Fruit fly (Drosophila melanogaster) whole organism, embryonic: ENCODE results near the gene CG3071.
A peak's percentile ranks its signal among the peaks of the same experiment; 100 is the strongest.

Experiments used
- Antp ChIP-seq: fragments of 200-800 bp; sonication (Bioruptor generic); optimal IDR thresholded peaks from 3 replicates; lab custom pipeline; 2016; ENCODE audit warnings: missing biosample characterization, missing genetic modification characterization
- Awh ChIP-seq: fragments of 200-800 bp; sonication (Bioruptor generic); IDR thresholded peaks from 2 replicates; pipeline ENCODE4, ENCODE4 v1.3.6; 2022; ENCODE audit warnings: missing biosample characterization, missing genetic modification characterization
- Bdp1 ChIP-seq: fragments of 200-800 bp; sonication (Bioruptor generic); optimal IDR thresholded peaks from 3 replicates; lab custom pipeline; 2016; ENCODE audit warnings: missing biosample characterization, missing genetic modification characterization
- CG10147 ChIP-seq: fragments of 200-800 bp; sonication (Bioruptor generic); optimal IDR thresholded peaks from 2 replicates; lab custom pipeline; 2019; ENCODE audit warnings: missing biosample characterization, mild to moderate bottlenecking, missing genetic modification characterization, moderate library complexity
- CG10274 ChIP-seq: fragments of 200-800 bp; sonication (Bioruptor generic); optimal IDR thresholded peaks from 3 replicates; lab custom pipeline; 2017; ENCODE audit warnings: missing biosample characterization, mild to moderate bottlenecking, missing genetic modification characterization
- CG10366 ChIP-seq: fragments of 200-800 bp; sonication (Bioruptor generic); IDR thresholded peaks from 2 replicates; pipeline ENCODE4 v1.3.6; 2022; ENCODE audit warnings: missing biosample characterization, missing genetic modification characterization
- CG10979 ChIP-seq: fragments of 200-800 bp; sonication (Bioruptor generic); optimal IDR thresholded peaks from 2 replicates; lab custom pipeline; 2018; ENCODE audit warnings: missing biosample characterization, mild to moderate bottlenecking, missing genetic modification characterization, moderate library complexity
- CG11247 ChIP-seq: fragments of 200-800 bp; sonication (Bioruptor generic); IDR thresholded peaks from 2 replicates; pipeline ENCODE4 v1.3.6; 2022; ENCODE audit warnings: missing biosample characterization, missing genetic modification characterization
- CG14710 ChIP-seq: fragments of 200-800 bp; sonication (Bioruptor generic); optimal IDR thresholded peaks from 3 replicates; lab custom pipeline; 2019; ENCODE audit warnings: missing biosample characterization, mild to moderate bottlenecking, missing genetic modification characterization, moderate library complexity
- CG14965 ChIP-seq: fragments of 200-800 bp; sonication (Bioruptor generic); optimal IDR thresholded peaks from 2 replicates; lab custom pipeline; 2016; ENCODE audit warnings: missing biosample characterization, missing genetic modification characterization, borderline replicate concordance
- CG15696 ChIP-seq: fragments of 200-800 bp; sonication (Bioruptor generic); optimal IDR thresholded peaks from 2 replicates; lab custom pipeline; 2019; ENCODE audit warnings: missing biosample characterization, mild to moderate bottlenecking, missing genetic modification characterization, moderate library complexity
- CG16813 ChIP-seq: fragments of 200-800 bp; sonication (Bioruptor generic); IDR thresholded peaks from 3 replicates; pipeline ENCODE4 v1.3.6; 2022; ENCODE audit warnings: missing biosample characterization, missing genetic modification characterization; ENCODE audit not compliant: partially characterized antibody
- CG17802 ChIP-seq: fragments of 200-800 bp; sonication (Bioruptor generic); optimal IDR thresholded peaks from 2 replicates; lab custom pipeline; 2018; ENCODE audit warnings: missing biosample characterization, mild to moderate bottlenecking, missing genetic modification characterization, moderate library complexity
- CG18262 ChIP-seq: fragments of 200-800 bp; optimal IDR thresholded peaks from 3 replicates; lab custom pipeline; 2019; ENCODE audit warnings: missing biosample characterization, mild to moderate bottlenecking, missing genetic modification characterization, moderate library complexity
- CG1832 ChIP-seq: fragments of 200-800 bp; sonication (Bioruptor generic); optimal IDR thresholded peaks from 2 replicates; lab custom pipeline; 2017; ENCODE audit warnings: missing biosample characterization, mild to moderate bottlenecking, missing genetic modification characterization, inconsistent platforms
- CG3065 ChIP-seq: fragments of 200-800 bp; sonication (Bioruptor generic); optimal IDR thresholded peaks from 2 replicates; lab custom pipeline; 2016; ENCODE audit warnings: missing biosample characterization, missing genetic modification characterization
- CG31441 ChIP-seq: fragments of 200-800 bp; sonication (Bioruptor generic); IDR thresholded peaks from 2 replicates; pipeline ENCODE4 v1.3.6; 2022; ENCODE audit warnings: missing biosample characterization, missing genetic modification characterization
- CG4424 ChIP-seq: fragments of 200-800 bp; sonication (Bioruptor generic); optimal IDR thresholded peaks from 3 replicates; lab custom pipeline; 2016; ENCODE audit warnings: missing biosample characterization, missing genetic modification characterization
- CG6272 ChIP-seq: fragments of 200-800 bp; sonication (Bioruptor generic); IDR thresholded peaks from 2 replicates; pipeline ENCODE4 v1.3.6; 2022; ENCODE audit warnings: missing biosample characterization, missing genetic modification characterization
- CG6791 ChIP-seq: fragments of 200-800 bp; sonication (Bioruptor generic); IDR thresholded peaks from 3 replicates; pipeline ENCODE4 v1.3.6; 2022; ENCODE audit warnings: missing biosample characterization, missing genetic modification characterization; ENCODE audit not compliant: partially characterized antibody
- CG8281 ChIP-seq: fragments of 200-800 bp; sonication (Bioruptor generic); optimal IDR thresholded peaks from 2 replicates; lab custom pipeline; 2018; ENCODE audit warnings: missing biosample characterization, mild to moderate bottlenecking, missing genetic modification characterization, moderate library complexity
- CG8388 ChIP-seq: fragments of 200-800 bp; sonication (Bioruptor generic); optimal IDR thresholded peaks from 2 replicates; lab custom pipeline; 2019; ENCODE audit warnings: missing biosample characterization, mild to moderate bottlenecking, missing genetic modification characterization, moderate library complexity
- CG9932 ChIP-seq: fragments of 200-800 bp; sonication (Bioruptor generic); IDR thresholded peaks from 2 replicates; pipeline ENCODE4 v1.3.6; 2022; ENCODE audit warnings: missing biosample characterization, missing genetic modification characterization
- CkIIα-i1 ChIP-seq: fragments of 200-800 bp; sonication (Bioruptor generic); IDR thresholded peaks from 2 replicates; pipeline ENCODE4 v1.3.6; 2022; ENCODE audit warnings: missing biosample characterization, missing genetic modification characterization
- Dip3 ChIP-seq: fragments of 200-800 bp; sonication (Bioruptor generic); optimal IDR thresholded peaks from 3 replicates; lab custom pipeline; 2016; ENCODE audit warnings: missing biosample characterization, missing genetic modification characterization
- Fer3 ChIP-seq: fragments of 200-800 bp; sonication (Bioruptor generic); optimal IDR thresholded peaks from 2 replicates; lab custom pipeline; 2018; ENCODE audit warnings: missing biosample characterization, mild to moderate bottlenecking, missing genetic modification characterization, moderate library complexity
- Hmr ChIP-seq: fragments of 200-800 bp; sonication (Bioruptor generic); optimal IDR thresholded peaks from 3 replicates; lab custom pipeline; 2017; ENCODE audit warnings: mild to moderate bottlenecking, missing biosample characterization, missing genetic modification reagents, missing genetic modification characterization
- Myb ChIP-seq: fragments of 200-800 bp; sonication (Bioruptor generic); optimal IDR thresholded peaks from 2 replicates; lab custom pipeline; 2016; ENCODE audit warnings: missing biosample characterization, missing genetic modification characterization
- Rfx ChIP-seq: fragments of 200-800 bp; sonication (Bioruptor generic); IDR thresholded peaks from 2 replicates; pipeline ENCODE4 v1.3.6; 2022; ENCODE audit warnings: missing biosample characterization, missing genetic modification characterization
- Stat92E ChIP-seq, 3 experiments: fragments of >200 bp in 2 of 3; fragments of 200-800 bp in 1 of 3; sonication (Bioruptor generic) in 1 of 3; optimal IDR thresholded peaks; 2 replicates each; lab custom pipeline; 2017 to 2019; ENCODE audit warnings: missing biosample characterization in 3 of 3, missing genetic modification characterization in 3 of 3, mild to moderate bottlenecking in 1 of 3, moderate library complexity in 1 of 3
- az2 ChIP-seq: fragments of 200-800 bp; sonication (Bioruptor generic); optimal IDR thresholded peaks from 3 replicates; lab custom pipeline; 2016; ENCODE audit warnings: missing biosample characterization, missing genetic modification characterization
- crc ChIP-seq: fragments of 200-800 bp; sonication (Bioruptor generic); optimal IDR thresholded peaks from 2 replicates; lab custom pipeline; 2016; ENCODE audit warnings: missing biosample characterization, missing genetic modification characterization
- dan ChIP-seq: fragments of 200-800 bp; sonication (Bioruptor generic); IDR thresholded peaks from 2 replicates; pipeline ENCODE4 v1.3.6; 2022; ENCODE audit warnings: missing biosample characterization, missing genetic modification characterization
- danr ChIP-seq: fragments of 200-800 bp; sonication (Bioruptor generic); IDR thresholded peaks from 2 replicates; pipeline ENCODE4 v1.3.6; 2022; ENCODE audit warnings: missing biosample characterization, missing genetic modification characterization
- dpn ChIP-seq, 2 experiments: fragments of 200-800 bp; sonication (Bioruptor generic); optimal IDR thresholded peaks; 3 replicates each; lab custom pipeline; 2016; ENCODE audit warnings: missing biosample characterization in 2 of 2, missing genetic modification characterization in 2 of 2
- esg ChIP-seq: fragments of 200-800 bp; sonication (Bioruptor generic); conservative IDR thresholded peaks from 2 replicates; pipeline ENCODE4 v1.3.6; 2022; ENCODE audit warnings: missing biosample characterization, missing genetic modification characterization
- fd3F ChIP-seq: fragments of 200-800 bp; sonication (Bioruptor generic); optimal IDR thresholded peaks from 2 replicates; lab custom pipeline; 2018; ENCODE audit warnings: missing biosample characterization, mild to moderate bottlenecking, missing genetic modification characterization, moderate library complexity
- lilli ChIP-seq: fragments of 200-800 bp; sonication (Bioruptor generic); optimal IDR thresholded peaks from 3 replicates; lab custom pipeline; 2016; ENCODE audit warnings: missing biosample characterization, missing genetic modification characterization
- nerfin-1 ChIP-seq: fragments of 200-800 bp; sonication (Bioruptor generic); optimal IDR thresholded peaks from 3 replicates; lab custom pipeline; 2019; ENCODE audit warnings: missing biosample characterization, mild to moderate bottlenecking, missing genetic modification characterization, moderate library complexity
- oc ChIP-seq: fragments of 200-800 bp; sonication (Bioruptor generic); optimal IDR thresholded peaks from 2 replicates; lab custom pipeline; 2018; ENCODE audit warnings: missing biosample characterization, mild to moderate bottlenecking, missing genetic modification characterization, moderate library complexity
- pho ChIP-seq: fragments of 200-800 bp; sonication (Bioruptor generic); optimal IDR thresholded peaks from 2 replicates; lab custom pipeline; 2016; ENCODE audit warnings: missing biosample characterization, missing genetic modification characterization
- phol ChIP-seq: fragments of 200-800 bp; sonication (Bioruptor generic); optimal IDR thresholded peaks from 3 replicates; lab custom pipeline; 2018; ENCODE audit warnings: missing biosample characterization, mild to moderate bottlenecking, missing genetic modification characterization, moderate library complexity
- repo ChIP-seq: fragments of 200-800 bp; sonication (Bioruptor generic); optimal IDR thresholded peaks from 2 replicates; lab custom pipeline; 2016; ENCODE audit warnings: missing biosample characterization, missing genetic modification characterization
- sc ChIP-seq, 3 experiments: fragments of >200 bp in 2 of 3; fragments of 200-800 bp in 1 of 3; sonication (Bioruptor generic) in 1 of 3; optimal IDR thresholded peaks; 2 replicates in 2 of 3; 3 replicates in 1 of 3; lab custom pipeline; 2017; ENCODE audit warnings: mild to moderate bottlenecking in 1 of 3, missing biosample characterization in 1 of 3, missing genetic modification characterization in 1 of 3, missing genetic modification reagents in 1 of 3
- sna ChIP-seq: fragments of 200-800 bp; sonication (Bioruptor generic); IDR thresholded peaks from 2 replicates; pipeline ENCODE4 v1.3.6; 2022; ENCODE audit warnings: missing biosample characterization, missing genetic modification characterization; ENCODE audit not compliant: partially characterized antibody
- sqz ChIP-seq: fragments of 200-800 bp; sonication (Bioruptor generic); optimal IDR thresholded peaks from 3 replicates; lab custom pipeline; 2018; ENCODE audit warnings: missing biosample characterization, mild to moderate bottlenecking, missing genetic modification characterization
- tio ChIP-seq: fragments of 200-800 bp; sonication (Bioruptor generic); optimal IDR thresholded peaks from 2 replicates; lab custom pipeline; 2017; ENCODE audit warnings: missing biosample characterization, missing genetic modification characterization, inconsistent platforms
- trh ChIP-seq: fragments of 200-800 bp; sonication (Bioruptor generic); optimal IDR thresholded peaks from 2 replicates; lab custom pipeline; 2016; ENCODE audit warnings: missing biosample characterization, missing genetic modification characterization
- unc-4 ChIP-seq: fragments of 200-800 bp; sonication (Bioruptor generic); IDR thresholded peaks from 2 replicates; pipeline ENCODE4 v1.3.6; 2022; ENCODE audit warnings: missing biosample characterization, missing genetic modification characterization; ENCODE audit not compliant: partially characterized antibody

Gene CG3071

DNA sequence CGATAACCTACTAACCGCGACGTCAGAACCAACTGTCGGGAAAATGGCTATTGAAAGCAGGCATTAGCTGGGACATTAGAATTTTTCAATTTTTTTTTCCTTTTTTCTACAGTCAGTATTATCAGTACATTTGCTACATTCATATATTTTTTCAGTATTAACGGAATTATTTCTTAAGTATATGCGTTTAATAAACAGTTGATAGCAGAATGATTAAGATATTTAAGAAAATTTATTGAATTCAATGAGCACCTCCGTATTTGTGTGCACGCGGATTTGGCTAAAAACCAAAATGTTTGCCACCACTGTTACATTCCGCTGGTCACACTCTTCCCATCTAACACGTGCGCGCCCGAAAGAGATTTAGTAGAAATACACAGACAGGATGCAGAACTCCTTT, at the start of gene CG3071, which contains the start of gene temp:
TSS of gene CG3071 (plus strand) at position 327 of the 400 bp plus-strand sequence.
TSS of gene temp (minus strand) at position 5 of the 400 bp plus-strand sequence.
- TF ChIP-seq CG10147 (GFP tag; lab: Kevin White, UChicago) (peak; percentile 71), fd3F (GFP tag; lab: Kevin White, UChicago) (peak; percentile 43), sna (no peak), nerfin-1 (tag; lab: Kevin White, UChicago) (peak; percentile 56), CG15696 (tag; lab: Kevin White, UChicago) (peak; percentile 68), CG4424 (peak; percentile 62), Stat92E (GFP tag; optimal IDR thresholded peaks at IDR 0.05; lab: Kevin White, UChicago) (peak in 1 of 3 experiments; percentile 39), pho (GFP tag; lab: Kevin White, UChicago) (peak; percentile 68), CG8281 (tag; lab: Kevin White, UChicago) (no peak), CG10979 (tag; lab: Kevin White, UChicago) (peak; percentile 55), CG10366 (GFP tag; lab: Robert Waterston, UW) (peak; percentile 14; the same call in 1 of the 2 replicates), CkIIα-i1 (GFP tag; lab: Robert Waterston, UW) (no peak), CG14710 (tag; lab: Kevin White, UChicago) (peak; percentile 75), CG8388 (GFP tag; lab: Kevin White, UChicago) (peak; percentile 43), unc-4 (GFP tag; lab: Robert Waterston, UW) (no peak), Fer3 (tag; lab: Kevin White, UChicago) (peak; percentile 21), oc (tag; lab: Kevin White, UChicago) (peak; percentile 49), crc (GFP tag; lab: Kevin White, UChicago) (peak; percentile 23), dpn (GFP tag; optimal IDR thresholded peaks at IDR 0.05; lab: Kevin White, UChicago) (peak; percentile 42 to 62), CG14965 (no peak), CG17802 (tag; lab: Kevin White, UChicago) (no peak), az2 (GFP tag; lab: Kevin White, UChicago) (peak; percentile 66), Rfx (GFP tag; lab: Robert Waterston, UW) (peak; percentile 66; the same call in 1 of the 2 replicates), CG31441 (GFP tag; lab: Robert Waterston, UW) (no peak; the same call in 1 of the 2 replicates), repo (GFP tag; lab: Kevin White, UChicago) (no peak), CG10274 (no peak), CG18262 (tag; lab: Kevin White, UChicago) (peak; percentile 61), Dip3 (peak; percentile 45), lilli (peak; percentile 70), dan (GFP tag; lab: Robert Waterston, UW) (no peak), danr (GFP tag; lab: Robert Waterston, UW) (no peak), CG6272 (GFP tag; lab: Robert Waterston, UW) (peak; percentile 56), Awh (GFP tag; lab: Robert Waterston, UW) (no peak), CG1832 (GFP tag; lab: Kevin White, UChicago) (no peak), CG3065 (GFP tag; lab: Kevin White, UChicago) (peak; percentile 8), phol (peak; percentile 72), CG9932 (peak; percentile 71), Antp (GFP tag; lab: Kevin White, UChicago) (peak; percentile 58), trh (GFP tag; lab: Kevin White, UChicago) (peak; percentile 20), Bdp1 (GFP tag; lab: Kevin White, UChicago) (peak; percentile 2), CG11247 (peak; percentile 21; the same call in 1 of the 2 replicates), Myb (GFP tag; lab: Kevin White, UChicago) (peak; percentile 27), CG6791 (GFP tag; lab: Robert Waterston, UW) (no peak), sqz (GFP tag; lab: Kevin White, UChicago) (peak; percentile 37), sc (optimal IDR thresholded peaks at IDR 0.05; lab: Kevin White, UChicago) (no peak), sc (GFP tag; optimal IDR thresholded peaks at IDR 0.05; lab: Kevin White, UChicago) (no peak), esg (GFP tag; lab: Robert Waterston, UW) (peak; percentile 26; the same call in 1 of the 2 replicates), CG16813 (0 out of 3 replicates have a peak, but pooled peaks have one; percentile 25), Hmr (peak; percentile 63), tio (GFP tag; lab: Kevin White, UChicago) (no peak)
